Worm (Caenorhabditis elegans): ENCODE data around the gene sup-37.
A peak's percentile ranks its signal among the peaks of the same experiment; 100 is the strongest.

Gene sup-37

DNA sequence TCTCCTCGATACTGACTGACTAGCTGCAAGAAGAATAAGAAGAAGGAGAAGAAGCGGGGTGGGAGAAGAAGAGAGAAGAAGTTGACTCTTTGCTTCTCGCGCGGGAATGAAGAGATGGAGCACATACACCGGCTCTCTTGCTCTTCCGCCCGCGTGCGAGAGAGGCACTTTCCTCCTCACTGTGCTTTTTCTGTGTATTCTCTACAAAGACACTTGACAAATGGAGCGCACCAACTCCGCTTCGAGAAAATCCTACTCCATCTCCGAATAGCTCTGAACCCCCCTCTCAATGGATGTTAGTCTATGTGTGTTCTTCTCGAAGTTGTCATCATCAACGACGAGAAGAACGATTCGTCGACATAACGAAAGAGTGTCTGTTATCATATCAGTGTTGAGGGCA, 1.9 kb upstream of the sup-37 start:
- TF ChIP-seq med-1 (GFP tag; optimal IDR thresholded peaks at IDR 0.05; ENCODE audit: insufficient read depth) = no peak
- TF ChIP-seq tab-1 (GFP tag; IDR thresholded peaks at IDR 0.05) = no peak
- TF ChIP-seq klf-2 (GFP tag; conservative IDR thresholded peaks at IDR 0.05) = no peak
- TF ChIP-seq ztf-29 (GFP tag; IDR thresholded peaks at IDR 0.05) = no peak
- TF ChIP-seq T22C8.4 (GFP tag; IDR thresholded peaks at IDR 0.05) = no peak
- no peak for TF ChIP-seq cog-1 (tag; optimal IDR thresholded peaks at IDR 0.05)
- TF ChIP-seq ref-1 (GFP tag; conservative IDR thresholded peaks at IDR 0.05) = no peak
- TF ChIP-seq ztf-23 (GFP tag; IDR thresholded peaks at IDR 0.05) = no peak
- no peak for TF ChIP-seq flt-1 (GFP tag; IDR thresholded peaks at IDR 0.05)

DNA sequence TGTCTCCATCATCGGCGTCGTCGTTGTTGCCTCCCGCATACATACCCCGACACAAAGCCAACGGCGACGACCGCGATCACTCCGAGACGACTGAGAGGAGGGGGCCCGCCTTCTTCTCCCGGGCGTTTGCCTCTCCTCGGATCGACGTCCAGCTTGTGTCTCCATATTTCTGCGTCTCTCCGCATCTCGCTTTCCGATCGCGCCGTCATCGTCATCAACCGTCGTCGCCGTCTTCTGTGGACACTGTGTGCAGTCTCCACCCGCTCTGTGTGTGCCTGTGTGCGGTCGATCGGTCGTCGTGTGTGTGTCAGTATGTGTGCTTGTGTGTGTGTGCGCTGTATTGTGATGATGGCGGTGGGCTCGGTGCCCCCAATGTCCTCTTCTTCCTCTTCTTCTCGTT, 819 bp upstream of the sup-37 start:
- TF ChIP-seq flt-1 (GFP tag; IDR thresholded peaks at IDR 0.05) (peak; percentile 73), ztf-29 (GFP tag; IDR thresholded peaks at IDR 0.05) (peak; percentile 75), T22C8.4 (GFP tag; IDR thresholded peaks at IDR 0.05) (no peak), med-1 (GFP tag; optimal IDR thresholded peaks at IDR 0.05; ENCODE audit: insufficient read depth) (no peak), tab-1 (GFP tag; IDR thresholded peaks at IDR 0.05) (peak; percentile 70; the same call in 1 of the 2 replicates), ztf-23 (GFP tag; IDR thresholded peaks at IDR 0.05) (peak; percentile 60), klf-2 (GFP tag; conservative IDR thresholded peaks at IDR 0.05) (no peak), cog-1 (tag; optimal IDR thresholded peaks at IDR 0.05) (peak; percentile 27), ref-1 (GFP tag; conservative IDR thresholded peaks at IDR 0.05) (no peak)

- no peak for TF ChIP-seq ref-1 (GFP tag; conservative IDR thresholded peaks at IDR 0.05)
- TF ChIP-seq T22C8.4 (GFP tag; IDR thresholded peaks at IDR 0.05) = no peak
- TF ChIP-seq med-1 (GFP tag; optimal IDR thresholded peaks at IDR 0.05; ENCODE audit: insufficient read depth) = no peak
Observed at ce11 chrV:8789345-8789744, 3.0 kb downstream of the sup-37 start.

ce11 chrV:8792814-8793213, 6.5 kb downstream of the sup-37 start:
- TF ChIP-seq klf-2 (GFP tag; conservative IDR thresholded peaks at IDR 0.05) (no peak), T22C8.4 (GFP tag; IDR thresholded peaks at IDR 0.05) (peak; percentile 51)

DNA sequence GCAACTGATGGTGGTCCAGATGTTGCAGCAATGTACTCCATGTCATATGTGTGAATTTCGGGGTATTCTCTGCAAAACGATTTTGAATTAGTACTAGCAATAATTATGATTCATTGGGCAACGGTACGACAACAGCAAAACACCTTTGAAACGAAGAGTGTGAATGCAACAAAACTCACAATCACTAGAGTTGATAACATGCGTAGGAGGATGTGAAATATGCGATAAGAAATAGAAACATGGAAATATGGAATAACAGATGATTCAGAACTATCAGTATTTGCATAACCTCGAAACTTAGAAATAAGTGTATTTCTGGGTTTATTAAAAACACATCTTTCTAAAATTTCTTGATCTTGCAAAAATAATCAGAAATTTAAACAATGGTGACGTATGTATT, 9.2 kb downstream of the sup-37 start:
- TF ChIP-seq flt-1 (GFP tag; IDR thresholded peaks at IDR 0.05) (no peak), T22C8.4 (GFP tag; IDR thresholded peaks at IDR 0.05) (no peak), ztf-23 (GFP tag; IDR thresholded peaks at IDR 0.05) (no peak), cog-1 (tag; optimal IDR thresholded peaks at IDR 0.05) (no peak), klf-2 (GFP tag; conservative IDR thresholded peaks at IDR 0.05) (no peak), ref-1 (GFP tag; conservative IDR thresholded peaks at IDR 0.05) (no peak), ztf-29 (GFP tag; IDR thresholded peaks at IDR 0.05) (no peak), tab-1 (GFP tag; IDR thresholded peaks at IDR 0.05) (no peak), med-1 (GFP tag; optimal IDR thresholded peaks at IDR 0.05; ENCODE audit: insufficient read depth) (no peak)

DNA sequence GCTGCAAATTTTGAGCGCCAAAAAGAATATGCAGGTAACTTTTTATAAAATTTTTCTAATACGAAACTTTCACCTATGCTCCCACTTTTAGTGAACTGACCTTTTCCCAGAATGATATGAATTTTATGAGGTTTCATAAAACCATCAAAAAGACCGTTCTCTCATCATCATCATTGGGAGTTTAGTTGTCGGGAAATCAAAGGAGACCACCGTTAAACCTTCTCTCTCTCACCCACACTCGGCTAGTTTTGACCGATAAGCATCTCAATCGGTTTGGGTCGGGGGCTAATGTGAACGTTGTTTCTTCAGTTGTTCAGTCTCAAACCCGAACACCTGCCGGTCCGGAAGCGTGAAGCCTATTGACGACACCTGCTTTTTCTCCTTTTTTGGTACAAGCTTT, 9.9 kb downstream of the sup-37 start:
- TF ChIP-seq ztf-29 (GFP tag; IDR thresholded peaks at IDR 0.05) (no peak), cog-1 (tag; optimal IDR thresholded peaks at IDR 0.05) (no peak), tab-1 (GFP tag; IDR thresholded peaks at IDR 0.05) (no peak), ztf-23 (GFP tag; IDR thresholded peaks at IDR 0.05) (no peak), klf-2 (GFP tag; conservative IDR thresholded peaks at IDR 0.05) (no peak)

DNA sequence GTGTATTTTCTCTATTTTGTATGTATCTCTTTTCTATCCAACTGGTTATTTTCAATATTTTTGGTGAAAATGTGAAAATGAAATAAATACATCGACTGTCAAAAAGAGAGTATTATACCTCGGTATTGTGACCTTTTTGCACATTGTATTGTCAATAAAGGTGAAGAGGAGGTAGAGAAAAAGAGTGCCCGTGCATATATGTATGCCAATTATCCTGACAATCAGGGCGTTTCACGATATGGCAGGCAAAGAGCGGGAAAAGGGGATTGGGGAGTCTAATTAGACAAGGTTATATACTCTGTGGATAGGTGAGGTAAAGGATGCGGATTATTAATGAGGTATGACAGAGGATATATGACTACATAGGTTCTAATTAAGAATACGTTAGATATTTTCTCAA, 10.5 kb downstream of the sup-37 start:
- TF ChIP-seq ztf-23 (GFP tag; IDR thresholded peaks at IDR 0.05) (no peak), med-1 (GFP tag; optimal IDR thresholded peaks at IDR 0.05; ENCODE audit: insufficient read depth) (no peak), tab-1 (GFP tag; IDR thresholded peaks at IDR 0.05) (no peak), flt-1 (GFP tag; IDR thresholded peaks at IDR 0.05) (no peak; the same call in 1 of the 2 replicates), ref-1 (GFP tag; conservative IDR thresholded peaks at IDR 0.05) (no peak), klf-2 (GFP tag; conservative IDR thresholded peaks at IDR 0.05) (no peak), ztf-29 (GFP tag; IDR thresholded peaks at IDR 0.05) (no peak), cog-1 (tag; optimal IDR thresholded peaks at IDR 0.05) (no peak), T22C8.4 (GFP tag; IDR thresholded peaks at IDR 0.05) (no peak)

DNA sequence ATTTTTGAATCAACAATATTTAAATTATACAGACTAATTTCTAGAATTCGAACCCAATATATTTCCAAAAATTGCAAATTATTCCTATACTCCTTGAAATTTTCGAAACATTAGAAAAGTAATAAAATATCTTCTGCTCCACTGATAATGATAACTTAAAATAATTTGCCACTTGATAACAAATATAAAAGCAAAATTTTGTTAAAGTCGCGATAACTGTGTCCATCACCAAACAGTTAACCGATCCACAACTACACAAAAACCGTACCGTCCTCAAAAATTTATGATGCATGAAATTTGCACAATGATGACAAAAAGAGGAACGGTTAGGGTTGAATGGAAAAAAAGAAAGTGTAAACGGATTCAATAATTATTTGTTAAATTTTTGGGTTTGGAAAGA, 12.1 kb downstream of the sup-37 start:
- TF ChIP-seq cog-1 (tag; optimal IDR thresholded peaks at IDR 0.05) (no peak), ref-1 (GFP tag; conservative IDR thresholded peaks at IDR 0.05) (no peak), ztf-29 (GFP tag; IDR thresholded peaks at IDR 0.05) (no peak), klf-2 (GFP tag; conservative IDR thresholded peaks at IDR 0.05) (no peak), ztf-23 (GFP tag; IDR thresholded peaks at IDR 0.05) (no peak), tab-1 (GFP tag; IDR thresholded peaks at IDR 0.05) (no peak), T22C8.4 (GFP tag; IDR thresholded peaks at IDR 0.05) (no peak), med-1 (GFP tag; optimal IDR thresholded peaks at IDR 0.05; ENCODE audit: insufficient read depth) (no peak), flt-1 (GFP tag; IDR thresholded peaks at IDR 0.05) (no peak)

ce11 chrV:8799293-8799812, 13.0 kb downstream of the sup-37 start:
- no peak for TF ChIP-seq tab-1 (GFP tag; IDR thresholded peaks at IDR 0.05)
- no peak for TF ChIP-seq ref-1 (GFP tag; conservative IDR thresholded peaks at IDR 0.05)
- TF ChIP-seq med-1 (GFP tag; optimal IDR thresholded peaks at IDR 0.05; ENCODE audit: insufficient read depth) = no peak
- no peak for TF ChIP-seq ztf-29 (GFP tag; IDR thresholded peaks at IDR 0.05)
- TF ChIP-seq ztf-23 (GFP tag; IDR thresholded peaks at IDR 0.05) = no peak
- no peak for TF ChIP-seq klf-2 (GFP tag; conservative IDR thresholded peaks at IDR 0.05)
- TF ChIP-seq flt-1 (GFP tag; IDR thresholded peaks at IDR 0.05) = no peak
- no peak for TF ChIP-seq T22C8.4 (GFP tag; IDR thresholded peaks at IDR 0.05)

- TF ChIP-seq ref-1 (GFP tag; conservative IDR thresholded peaks at IDR 0.05) = no peak
Observed at ce11 chrV:8800978-8801559, 14.7 kb downstream of the sup-37 start, which contains the start of gene magu-2. Gene magu-2 (minus strand): TSS chrV:8801028.
